Worm (Caenorhabditis elegans): ENCODE data around the gene ani-2.

The ani-2 gene

DNA sequence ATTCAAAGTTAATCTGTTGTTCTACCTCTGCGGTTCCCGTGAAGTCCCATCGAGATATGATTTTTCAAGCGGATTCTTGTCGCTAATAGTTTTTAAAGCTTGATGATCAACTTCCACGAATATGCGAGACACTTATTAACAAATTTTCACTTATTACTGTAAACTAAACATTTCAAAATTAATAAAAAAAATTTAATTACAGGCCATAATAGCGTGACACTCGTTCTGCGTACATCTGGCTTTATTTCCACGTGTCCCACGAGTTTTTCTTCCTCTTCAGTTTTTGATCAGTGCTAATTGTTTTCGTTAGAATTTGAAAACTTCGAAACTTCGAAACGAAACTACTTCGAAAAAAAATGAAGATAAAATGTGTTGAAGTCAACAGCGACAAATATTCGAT, 36.5 kb upstream of the ani-2 start, which contains the start of gene btb-2:
Gene btb-2, plus strand, starts transcription at position 301 of the 400 bp plus-strand sequence.
- TF ChIP-seq F13C5.2 (tag; optimal IDR thresholded peaks at IDR 0.05) (no peak), B0310.2 (tag; optimal IDR thresholded peaks at IDR 0.05) (no peak), tbx-11 (GFP tag; IDR thresholded peaks at IDR 0.05) (no peak), scrt-1 (GFP tag; IDR thresholded peaks at IDR 0.05) (no peak), tra-4 (tag; optimal IDR thresholded peaks at IDR 0.05) (no peak), aly-1 (tag; optimal IDR thresholded peaks at IDR 0.05) (no peak), sea-1 (GFP tag; conservative IDR thresholded peaks at IDR 0.05) (no peak), ceh-13 (GFP tag; optimal IDR thresholded peaks at IDR 0.05) (no peak), ceh-36 (tag; optimal IDR thresholded peaks at IDR 0.05) (no peak), hmbx-1 (tag; optimal IDR thresholded peaks at IDR 0.05) (no peak), flt-1 (GFP tag; IDR thresholded peaks at IDR 0.05) (no peak), ets-7 (tag; optimal IDR thresholded peaks at IDR 0.05) (no peak), tbx-37 (GFP tag; conservative IDR thresholded peaks at IDR 0.05) (no peak)

- no peak for TF ChIP-seq scrt-1 (GFP tag; IDR thresholded peaks at IDR 0.05)
- no peak for TF ChIP-seq F13C5.2 (tag; optimal IDR thresholded peaks at IDR 0.05)
- no peak for TF ChIP-seq pes-1 (GFP tag; IDR thresholded peaks at IDR 0.05)
- no peak for TF ChIP-seq ceh-36 (tag; optimal IDR thresholded peaks at IDR 0.05)
- no peak for TF ChIP-seq ets-7 (tag; optimal IDR thresholded peaks at IDR 0.05)
- TF ChIP-seq aly-1 (tag; optimal IDR thresholded peaks at IDR 0.05), result no peak
- no peak for TF ChIP-seq hmbx-1 (tag; optimal IDR thresholded peaks at IDR 0.05)
- TF ChIP-seq tra-4 (tag; optimal IDR thresholded peaks at IDR 0.05), result no peak
- TF ChIP-seq hmg-4 (GFP tag; optimal IDR thresholded peaks at IDR 0.05), result no peak
- TF ChIP-seq tbx-11 (GFP tag; IDR thresholded peaks at IDR 0.05), result no peak
- TF ChIP-seq sea-1 (GFP tag; conservative IDR thresholded peaks at IDR 0.05), result no peak
- TF ChIP-seq tbx-37 (GFP tag; conservative IDR thresholded peaks at IDR 0.05), result no peak
- TF ChIP-seq flt-1 (GFP tag; IDR thresholded peaks at IDR 0.05), result no peak
- no peak for TF ChIP-seq hnd-1 (tag; optimal IDR thresholded peaks at IDR 0.05)
- TF ChIP-seq B0310.2 (tag; optimal IDR thresholded peaks at IDR 0.05), result no peak
- no peak for TF ChIP-seq ama-1 (optimal IDR thresholded peaks at IDR 0.05)
- no peak for TF ChIP-seq ceh-13 (GFP tag; optimal IDR thresholded peaks at IDR 0.05)
Observed at ce11 chrII:6398406-6398805, 33.2 kb upstream of the ani-2 start, which contains the start of gene zig-10. TSS of gene zig-10 (plus strand) at chrII:6398706.

DNA sequence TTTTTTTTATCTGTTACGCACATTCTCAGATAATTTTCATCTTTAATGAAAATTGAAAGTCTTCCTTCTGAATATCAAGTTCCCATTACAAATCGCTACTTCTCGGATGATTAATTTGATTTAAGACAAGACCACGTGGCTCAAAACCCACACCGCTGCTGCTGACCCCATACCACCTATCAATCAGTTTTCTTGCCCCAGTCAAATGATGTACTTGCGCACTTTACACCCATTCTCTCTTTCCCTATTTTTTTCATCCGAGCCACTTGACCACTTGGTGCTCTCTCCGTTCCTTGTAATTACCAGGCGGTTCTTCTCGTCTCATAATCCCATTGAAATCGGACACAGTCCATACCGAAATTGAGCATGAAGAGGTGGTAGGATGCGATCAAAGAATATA, 28.9 kb upstream of the ani-2 start:
- no peak for TF ChIP-seq ceh-13 (GFP tag; optimal IDR thresholded peaks at IDR 0.05)

- TF ChIP-seq tbx-37 (GFP tag; conservative IDR thresholded peaks at IDR 0.05) (no peak), ama-1 (optimal IDR thresholded peaks at IDR 0.05) (no peak), B0310.2 (tag; optimal IDR thresholded peaks at IDR 0.05) (no peak), flt-1 (GFP tag; IDR thresholded peaks at IDR 0.05) (no peak), tra-4 (tag; optimal IDR thresholded peaks at IDR 0.05) (no peak), hnd-1 (tag; optimal IDR thresholded peaks at IDR 0.05) (no peak)
Observed at ce11 chrII:6391195-6391594, 26.0 kb upstream of the ani-2 start, which contains the start of gene F58F12.3. TSS of gene F58F12.3 (minus strand) at chrII:6391295.

DNA sequence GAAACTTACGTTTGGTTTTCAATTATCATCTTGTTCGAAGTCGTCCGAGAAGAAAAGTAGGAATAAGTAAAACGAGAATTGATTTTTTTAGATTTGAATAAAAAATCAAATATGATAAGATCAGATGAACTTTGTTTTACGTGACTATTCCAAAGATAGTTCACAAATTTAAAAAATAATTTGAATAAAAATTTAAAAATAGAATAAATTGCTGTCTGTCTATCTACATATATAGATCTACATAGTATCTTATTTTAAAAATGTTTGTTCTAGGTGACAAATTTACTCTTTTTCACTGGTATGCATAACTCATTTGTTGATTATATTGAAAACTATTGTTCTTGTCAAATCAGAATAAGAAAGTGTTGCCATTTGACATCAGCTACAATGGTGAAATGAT, 22.8 kb upstream of the ani-2 start, which contains the start of gene F58F12.2:
Gene F58F12.2, minus strand, starts transcription at position 101 of the 400 bp plus-strand sequence.
- TF ChIP-seq ama-1 (optimal IDR thresholded peaks at IDR 0.05), result no peak
- no peak for TF ChIP-seq hmbx-1 (tag; optimal IDR thresholded peaks at IDR 0.05)
- no peak for TF ChIP-seq hnd-1 (tag; optimal IDR thresholded peaks at IDR 0.05)
- no peak for TF ChIP-seq aly-1 (tag; optimal IDR thresholded peaks at IDR 0.05)
- no peak for TF ChIP-seq scrt-1 (GFP tag; IDR thresholded peaks at IDR 0.05)
- no peak for TF ChIP-seq flt-1 (GFP tag; IDR thresholded peaks at IDR 0.05)
- no peak for TF ChIP-seq hmg-4 (GFP tag; optimal IDR thresholded peaks at IDR 0.05)
- no peak for TF ChIP-seq F13C5.2 (tag; optimal IDR thresholded peaks at IDR 0.05)
- TF ChIP-seq ceh-36 (tag; optimal IDR thresholded peaks at IDR 0.05), result no peak
- TF ChIP-seq B0310.2 (tag; optimal IDR thresholded peaks at IDR 0.05), result no peak
- no peak for TF ChIP-seq ets-7 (tag; optimal IDR thresholded peaks at IDR 0.05)
- no peak for TF ChIP-seq tbx-37 (GFP tag; conservative IDR thresholded peaks at IDR 0.05)
- no peak for TF ChIP-seq ceh-13 (GFP tag; optimal IDR thresholded peaks at IDR 0.05)
- no peak for TF ChIP-seq tbx-11 (GFP tag; IDR thresholded peaks at IDR 0.05)
- no peak for TF ChIP-seq tra-4 (tag; optimal IDR thresholded peaks at IDR 0.05)
- no peak for TF ChIP-seq pes-1 (GFP tag; IDR thresholded peaks at IDR 0.05)
- TF ChIP-seq sea-1 (GFP tag; conservative IDR thresholded peaks at IDR 0.05), result no peak

- no peak for TF ChIP-seq ama-1 (optimal IDR thresholded peaks at IDR 0.05)
- TF ChIP-seq hmbx-1 (tag; optimal IDR thresholded peaks at IDR 0.05), result no peak
- no peak for TF ChIP-seq sea-1 (GFP tag; conservative IDR thresholded peaks at IDR 0.05)
- TF ChIP-seq flt-1 (GFP tag; IDR thresholded peaks at IDR 0.05), result no peak
- no peak for TF ChIP-seq tbx-37 (GFP tag; conservative IDR thresholded peaks at IDR 0.05)
- no peak for TF ChIP-seq ceh-36 (tag; optimal IDR thresholded peaks at IDR 0.05)
- TF ChIP-seq hnd-1 (tag; optimal IDR thresholded peaks at IDR 0.05), result no peak
Observed at ce11 chrII:6386467-6386866, 21.3 kb upstream of the ani-2 start, which contains the start of gene F58F12.4. TSS of gene F58F12.4 (plus strand) at chrII:6386767.

DNA sequence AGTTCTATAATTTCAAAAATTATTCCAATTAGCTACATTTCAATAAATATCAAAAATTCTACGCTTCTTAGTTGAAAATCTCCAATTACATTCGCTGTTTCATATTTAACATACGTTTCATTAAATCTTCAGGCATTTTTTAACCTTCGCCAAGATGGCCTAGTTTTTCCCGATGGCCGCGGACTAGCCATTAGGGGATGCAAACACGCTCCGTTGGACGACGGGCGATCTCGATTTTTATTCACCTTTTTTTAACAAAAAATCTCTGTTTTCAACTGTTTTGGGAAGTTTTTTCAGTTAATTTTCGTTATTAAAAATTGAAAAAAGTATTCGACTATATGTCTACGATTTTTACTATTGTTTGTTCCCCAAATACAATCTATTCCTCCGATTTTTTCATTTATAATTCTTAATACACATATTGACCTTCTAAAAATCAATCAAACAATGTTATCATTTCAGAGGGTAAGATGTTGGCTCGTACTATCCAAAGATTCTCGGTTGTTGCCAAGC, 18.1 kb upstream of the ani-2 start, which contains the start of gene F58F12.1:
Gene F58F12.1, plus strand, starts transcription at position 463 of the 513 bp plus-strand sequence.
- no peak for TF ChIP-seq pes-1 (GFP tag; IDR thresholded peaks at IDR 0.05)
- no peak for TF ChIP-seq hmg-4 (GFP tag; optimal IDR thresholded peaks at IDR 0.05)
- TF ChIP-seq aly-1 (tag; optimal IDR thresholded peaks at IDR 0.05), result no peak
- no peak for TF ChIP-seq flt-1 (GFP tag; IDR thresholded peaks at IDR 0.05)
- TF ChIP-seq tbx-37 (GFP tag; conservative IDR thresholded peaks at IDR 0.05), result peak; percentile 38; the same call in 1 of the 2 replicates
- TF ChIP-seq F13C5.2 (tag; optimal IDR thresholded peaks at IDR 0.05), result peak; percentile 52
- TF ChIP-seq ama-1 (optimal IDR thresholded peaks at IDR 0.05), result no peak

DNA sequence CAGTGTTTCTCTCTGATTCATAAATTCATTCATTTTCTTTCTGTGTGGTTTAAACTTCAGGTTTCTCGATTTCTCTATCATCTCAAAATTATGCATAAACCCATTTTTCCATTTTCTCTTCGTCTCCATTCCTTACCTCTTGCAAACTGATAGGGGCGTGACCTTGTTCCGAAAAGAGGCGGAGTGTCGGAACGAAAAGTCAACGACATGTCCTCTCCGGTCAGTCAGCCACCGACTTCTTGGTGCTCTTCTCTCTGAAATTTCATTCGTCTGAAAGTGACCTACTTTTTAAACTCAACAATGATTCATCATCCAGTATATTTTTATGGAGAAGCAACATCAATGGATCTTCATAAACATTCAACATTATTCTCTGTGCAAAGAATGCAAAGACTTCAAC, 15.7 kb upstream of the ani-2 start, which contains the start of gene F58F12.12:
Gene F58F12.12, plus strand, starts transcription at position 301 of the 400 bp plus-strand sequence.
- TF ChIP-seq F13C5.2 (tag; optimal IDR thresholded peaks at IDR 0.05) (no peak), tra-4 (tag; optimal IDR thresholded peaks at IDR 0.05) (no peak), ets-7 (tag; optimal IDR thresholded peaks at IDR 0.05) (no peak), pes-1 (GFP tag; IDR thresholded peaks at IDR 0.05) (no peak), aly-1 (tag; optimal IDR thresholded peaks at IDR 0.05) (no peak), ceh-36 (tag; optimal IDR thresholded peaks at IDR 0.05) (no peak), sea-1 (GFP tag; conservative IDR thresholded peaks at IDR 0.05) (no peak), scrt-1 (GFP tag; IDR thresholded peaks at IDR 0.05) (no peak), ama-1 (optimal IDR thresholded peaks at IDR 0.05) (no peak), tbx-11 (GFP tag; IDR thresholded peaks at IDR 0.05) (no peak), tbx-37 (GFP tag; conservative IDR thresholded peaks at IDR 0.05) (no peak), hmbx-1 (tag; optimal IDR thresholded peaks at IDR 0.05) (no peak), hnd-1 (tag; optimal IDR thresholded peaks at IDR 0.05) (no peak), hmg-4 (GFP tag; optimal IDR thresholded peaks at IDR 0.05) (no peak), B0310.2 (tag; optimal IDR thresholded peaks at IDR 0.05) (no peak), flt-1 (GFP tag; IDR thresholded peaks at IDR 0.05) (no peak)

All from whole organism, early embryonic.